Worm (Caenorhabditis elegans) whole organism, mixed stage, embryonic: Measurements from ENCODE around the gene srw-108.

Source experiments
- lin-32 ChIP-seq: fragments of 200-800 bp; sonication (Bioruptor generic); optimal IDR thresholded peaks from 2 replicates; lab custom pipeline; 2018; ENCODE audit warnings: mild to moderate bottlenecking, missing genetic modification characterization, missing compliant biosample characterization
- lsy-2 ChIP-seq: fragments of 150-350 bp; optimal IDR thresholded peaks from 2 replicates; lab custom pipeline; 2014; ENCODE audit warnings: missing biosample characterization, missing genetic modification characterization
- mls-2 ChIP-seq: sonication (generic microtip); optimal IDR thresholded peaks from 2 replicates; lab custom pipeline; 2016; ENCODE audit warnings: mild to moderate bottlenecking, missing genetic modification characterization, moderate library complexity, missing compliant biosample characterization
- nhr-237 ChIP-seq: fragments of 150-350 bp; optimal IDR thresholded peaks from 2 replicates; lab custom pipeline; 2014; ENCODE audit warnings: missing biosample characterization, missing genetic modification characterization
- nhr-76 ChIP-seq: sonication (generic microtip); optimal IDR thresholded peaks from 2 replicates; lab custom pipeline; 2017; ENCODE audit warnings: missing biosample characterization, missing genetic modification characterization
- snpc-4 ChIP-seq: fragments of 150-350 bp; optimal IDR thresholded peaks from 2 replicates; lab custom pipeline; 2014; ENCODE audit warnings: missing biosample characterization, missing genetic modification characterization
- unc-62 ChIP-seq: fragments of 150-350 bp; optimal IDR thresholded peaks from 2 replicates; lab custom pipeline; 2014; ENCODE audit warnings: missing biosample characterization, missing genetic modification reagents, missing genetic modification characterization
- zip-8 ChIP-seq: fragments of 150-350 bp; optimal IDR thresholded peaks from 2 replicates; lab custom pipeline; 2014; ENCODE audit warnings: missing biosample characterization, missing genetic modification characterization
- ztf-11 ChIP-seq: fragments of 150-350 bp; optimal IDR thresholded peaks from 2 replicates; lab custom pipeline; 2014; ENCODE audit warnings: missing biosample characterization, missing genetic modification characterization

- no peak for TF ChIP-seq unc-62 (GFP tag; lab: Kevin White, UChicago)
- TF ChIP-seq mls-2 (tag; lab: Kevin White, UChicago): no peak
- TF ChIP-seq lsy-2 (tag; lab: Kevin White, UChicago): no peak
- TF ChIP-seq snpc-4 (tag; lab: Kevin White, UChicago): no peak
- TF ChIP-seq lin-32 (GFP tag; lab: Kevin White, UChicago): no peak
- TF ChIP-seq nhr-76 (tag; lab: Kevin White, UChicago): no peak
- no peak for TF ChIP-seq ztf-11 (tag; lab: Kevin White, UChicago)
- TF ChIP-seq nhr-237 (tag; lab: Kevin White, UChicago): no peak
- no peak for TF ChIP-seq zip-8 (tag; lab: Kevin White, UChicago)
Measured at ce11 chrV:482860-483259, 44.8 kb upstream of the srw-108 start.
